Worm (Caenorhabditis elegans) whole organism, L4 larva: ENCODE measurements around the gene clec-212.
A peak's percentile ranks its signal among the peaks of the same experiment; 100 is the strongest.

Experiments
- F10B5.3 ChIP-seq: sonication (generic microtip); optimal IDR thresholded peaks from 2 replicates; lab custom pipeline; 2016; ENCODE audit warnings: mild to moderate bottlenecking, missing genetic modification characterization, missing compliant biosample characterization
- T20F7.1 ChIP-seq: fragments of 200-800 bp; sonication (Bioruptor generic); optimal IDR thresholded peaks from 2 replicates; lab custom pipeline; 2018; ENCODE audit warnings: mild to moderate bottlenecking, missing genetic modification characterization, missing compliant biosample characterization
- ZK546.5 ChIP-seq, 2 experiments: sonication (generic microtip); optimal IDR thresholded peaks; 2 replicates each; lab custom pipeline; 2017; ENCODE audit warnings: missing biosample characterization in 2 of 2, missing genetic modification characterization in 2 of 2
- aha-1 ChIP-seq: fragments of 150-350 bp; peaks from one replicate; lab custom pipeline; 2014; ENCODE audit warnings: missing biosample characterization, missing genetic modification characterization
- attf-4 ChIP-seq: sonication (generic microtip); optimal IDR thresholded peaks from 3 replicates; lab custom pipeline; 2017; ENCODE audit warnings: missing biosample characterization, missing genetic modification characterization
- ceh-28 ChIP-seq: fragments of 150-350 bp; optimal IDR thresholded peaks from 2 replicates; lab custom pipeline; 2014; ENCODE audit warnings: missing biosample characterization, missing genetic modification reagents, missing genetic modification characterization
- ceh-44 ChIP-seq: fragments of 200-800 bp; sonication (Bioruptor generic); IDR thresholded peaks from 2 replicates; pipeline ENCODE4 v1.3.6; 2022; ENCODE audit warnings: missing genetic modification reagents, missing genetic modification characterization, missing compliant biosample characterization
- ceh-82 ChIP-seq: sonication (generic microtip); optimal IDR thresholded peaks from 2 replicates; lab custom pipeline; 2017; ENCODE audit warnings: missing biosample characterization, missing genetic modification characterization
- ces-1 ChIP-seq: fragments of 150-350 bp; sonication (generic microtip); optimal IDR thresholded peaks from 4 replicates; lab custom pipeline; 2014; ENCODE audit warnings: missing biosample characterization, missing genetic modification reagents, missing genetic modification characterization
- ctbp-1 ChIP-seq: fragments of 200-800 bp; sonication (Bioruptor generic); IDR thresholded peaks from 2 replicates; pipeline ENCODE4 v1.3.6; 2022; ENCODE audit warnings: missing genetic modification reagents, missing genetic modification characterization, missing compliant biosample characterization
- daf-8 ChIP-seq: fragments of 200-800 bp; sonication (Bioruptor generic); IDR thresholded peaks from 2 replicates; pipeline ENCODE4 v1.3.6; 2022; ENCODE audit warnings: missing genetic modification characterization, missing compliant biosample characterization
- dmd-9 ChIP-seq: fragments of 200-800 bp; sonication (Bioruptor generic); IDR thresholded peaks from 2 replicates; pipeline ENCODE4 v1.3.6; 2022; ENCODE audit warnings: missing genetic modification reagents, missing genetic modification characterization, missing compliant biosample characterization
- dpl-1 ChIP-seq: fragments of 150-350 bp; optimal IDR thresholded peaks from 2 replicates; lab custom pipeline; 2014; ENCODE audit warnings: missing biosample characterization, missing genetic modification reagents, missing genetic modification characterization
- dve-1 ChIP-seq: sonication (generic microtip); optimal IDR thresholded peaks from 2 replicates; lab custom pipeline; 2017; ENCODE audit warnings: antibody characterized with exemption, mild to moderate bottlenecking, missing genetic modification characterization, missing compliant biosample characterization; ENCODE audit not compliant: insufficient read depth
- fkh-10 ChIP-seq: fragments of 150-350 bp; optimal IDR thresholded peaks from 2 replicates; lab custom pipeline; 2014; ENCODE audit warnings: missing biosample characterization, missing genetic modification reagents, missing genetic modification characterization
- hmg-1.1 ChIP-seq: fragments of 200-800 bp; sonication (Bioruptor generic); IDR thresholded peaks from 2 replicates; pipeline ENCODE4 v1.3.6; 2022; ENCODE audit warnings: missing genetic modification reagents, missing genetic modification characterization, missing compliant biosample characterization
- lin-1 ChIP-seq: fragments of 200-800 bp; sonication (Bioruptor generic); IDR thresholded peaks from 2 replicates; pipeline ENCODE4 v1.3.6; 2022; ENCODE audit warnings: missing genetic modification reagents, missing genetic modification characterization, missing compliant biosample characterization
- lin-15B ChIP-seq: fragments of 150-350 bp; sonication (generic microtip); optimal IDR thresholded peaks from 3 replicates; lab custom pipeline; 2014; ENCODE audit warnings: missing biosample characterization, missing genetic modification characterization
- lin-29 ChIP-seq: fragments of 200-800 bp; sonication (Bioruptor generic); IDR thresholded peaks from 2 replicates; pipeline ENCODE4 v1.3.6; 2022; ENCODE audit warnings: missing genetic modification reagents, missing genetic modification characterization, missing compliant biosample characterization
- lin-38 ChIP-seq: fragments of 200-800 bp; sonication (Bioruptor generic); IDR thresholded peaks from 2 replicates; pipeline ENCODE4 v1.3.6; 2022; ENCODE audit warnings: missing genetic modification reagents, missing genetic modification characterization, missing compliant biosample characterization
- lsy-2 ChIP-seq, 2 experiments: fragments of 150-350 bp in 1 of 2; sonication (generic microtip) in 1 of 2; optimal IDR thresholded peaks; 2 replicates each; lab custom pipeline; 2014 to 2017; ENCODE audit warnings: missing biosample characterization in 2 of 2, missing genetic modification characterization in 2 of 2
- mdl-1 ChIP-seq, 2 experiments: fragments of 150-350 bp in 1 of 2; sonication (generic microtip) in 1 of 2; optimal IDR thresholded peaks; 2 replicates each; lab custom pipeline; 2014 to 2017; ENCODE audit warnings: missing biosample characterization in 2 of 2, missing genetic modification characterization in 2 of 2
- mep-1 ChIP-seq: fragments of 150-350 bp; sonication (generic microtip); optimal IDR thresholded peaks from 3 replicates; lab custom pipeline; 2014; ENCODE audit warnings: missing biosample characterization, missing genetic modification characterization
- mes-2 ChIP-seq: sonication (generic microtip); optimal IDR thresholded peaks from 2 replicates; lab custom pipeline; 2016; ENCODE audit warnings: missing genotype, mild to moderate bottlenecking, missing genetic modification characterization, missing compliant biosample characterization; ENCODE audit not compliant: poor library complexity, severe bottlenecking
- mxl-2 ChIP-seq: fragments of 200-800 bp; sonication (Bioruptor generic); conservative IDR thresholded peaks from 2 replicates; pipeline ENCODE4 v1.3.6; 2022; ENCODE audit warnings: missing genetic modification reagents, missing genetic modification characterization, missing compliant biosample characterization
- nhr-11 ChIP-seq: fragments of 150-350 bp; optimal IDR thresholded peaks from 2 replicates; lab custom pipeline; 2014; ENCODE audit warnings: missing biosample characterization, missing genetic modification characterization
- nhr-237 ChIP-seq: sonication (generic microtip); optimal IDR thresholded peaks from 2 replicates; lab custom pipeline; 2017; ENCODE audit warnings: missing biosample characterization, missing genetic modification characterization
- nhr-28 ChIP-seq: fragments of 150-350 bp; optimal IDR thresholded peaks from 2 replicates; lab custom pipeline; 2014; ENCODE audit warnings: missing biosample characterization, missing genetic modification characterization
- nhr-42 ChIP-seq: fragments of 200-800 bp; sonication (Bioruptor generic); IDR thresholded peaks from 2 replicates; pipeline ENCODE4 v1.3.6; 2022; ENCODE audit warnings: missing genetic modification characterization, missing compliant biosample characterization
- nhr-48 ChIP-seq: sonication (generic microtip); optimal IDR thresholded peaks from 2 replicates; lab custom pipeline; 2016; ENCODE audit warnings: mild to moderate bottlenecking, missing genetic modification characterization, missing compliant biosample characterization
- pqm-1 ChIP-seq: sonication (generic microtip); optimal IDR thresholded peaks from 2 replicates; lab custom pipeline; 2017; ENCODE audit warnings: missing biosample characterization, missing genetic modification characterization
- rbr-2 ChIP-seq: sonication (generic microtip); optimal IDR thresholded peaks from 2 replicates; lab custom pipeline; 2016; ENCODE audit warnings: missing genotype, missing genetic modification characterization, missing compliant biosample characterization
- set-16 ChIP-seq: fragments of 200-800 bp; sonication (Bioruptor generic); IDR thresholded peaks from 2 replicates; pipeline ENCODE4 v1.3.6; 2022; ENCODE audit warnings: missing genetic modification reagents, missing genetic modification characterization, missing compliant biosample characterization
- tag-97 ChIP-seq: fragments of 200-800 bp; sonication (Bioruptor generic); IDR thresholded peaks from 2 replicates; pipeline ENCODE4 v1.3.6; 2022; ENCODE audit warnings: missing genetic modification characterization, missing compliant biosample characterization
- unc-39 ChIP-seq: sonication (generic microtip); optimal IDR thresholded peaks from 2 replicates; lab custom pipeline; 2017; ENCODE audit warnings: missing biosample characterization, missing genetic modification characterization
- unc-62 ChIP-seq, 3 experiments: fragments of 150-350 bp in 1 of 3; sonication (generic microtip); optimal IDR thresholded peaks in 2 of 3; peaks in 1 of 3; 1 replicate in 1 of 3; 2 replicates in 2 of 3; lab custom pipeline; 2014 to 2017; ENCODE audit warnings: missing biosample characterization in 3 of 3, missing genetic modification characterization in 3 of 3, missing genetic modification reagents in 3 of 3, missing genotype in 1 of 3
- zag-1 ChIP-seq: fragments of 150-350 bp; optimal IDR thresholded peaks from 2 replicates; lab custom pipeline; 2014; ENCODE audit warnings: missing biosample characterization, missing genetic modification characterization

The clec-212 gene

ce11 chrV:7590454-7590853, 20.3 kb upstream of the clec-212 start, which contains the start of gene C50E3.6:
TSS of gene C50E3.6 (minus strand) at chrV:7590554.
- TF ChIP-seq ceh-82 (tag; lab: Kevin White, UChicago) (no peak), lin-15B (tag; lab: Kevin White, UChicago) (no peak), fkh-10 (GFP tag; lab: Kevin White, UChicago) (peak; percentile 15), zag-1 (no peak), dmd-9 (GFP tag; lab: Robert Waterston, UW) (no peak), F10B5.3 (tag; lab: Kevin White, UChicago) (no peak)

- TF ChIP-seq nhr-48 (tag; lab: Kevin White, UChicago) (no peak), daf-8 (GFP tag; lab: Robert Waterston, UW) (no peak), mep-1 (tag; lab: Kevin White, UChicago) (peak; percentile 24), lsy-2 (tag; optimal IDR thresholded peaks at IDR 0.05; lab: Kevin White, UChicago) (peak in 1 of 2 experiments; percentile 71), rbr-2 (tag; lab: Kevin White, UChicago) (peak; percentile 30), dpl-1 (GFP tag; lab: Kevin White, UChicago) (peak; percentile 43), mes-2 (peak; percentile 73), lin-38 (GFP tag; lab: Robert Waterston, UW) (peak; percentile 97), nhr-28 (tag; lab: Kevin White, UChicago) (peak; percentile 37), dmd-9 (GFP tag; lab: Robert Waterston, UW) (no peak), nhr-42 (GFP tag; lab: Robert Waterston, UW) (no peak)
Measured at ce11 chrV:7587637-7588036, 17.4 kb upstream of the clec-212 start, which contains the start of the genes F19F10.11 and C50E3.5. TSS of gene F19F10.11 (minus strand) at chrV:7587704. TSS of gene C50E3.5 (plus strand) at chrV:7587996.

ce11 chrV:7580378-7580777, 10.2 kb upstream of the clec-212 start, which contains the start of gene ets-6:
TSS of gene ets-6 (minus strand) at chrV:7580546.
- TF ChIP-seq daf-8 (GFP tag; lab: Robert Waterston, UW) (no peak), ces-1 (no peak), hmg-1.1 (GFP tag; lab: Robert Waterston, UW) (no peak), nhr-237 (no peak), attf-4 (tag; lab: Kevin White, UChicago) (no peak), lin-29 (no peak), fkh-10 (GFP tag; lab: Kevin White, UChicago) (no peak), lin-1 (no peak), rbr-2 (tag; lab: Kevin White, UChicago) (peak; percentile 41), unc-62 (GFP tag; optimal IDR thresholded peaks at IDR 0.05 in 1 of 2; lab: Kevin White, UChicago) (peak in 1 of 2 experiments; percentile 65), unc-62 (tag; optimal IDR thresholded peaks at IDR 0.05; lab: Kevin White, UChicago) (no peak), mdl-1 (tag; optimal IDR thresholded peaks at IDR 0.05; lab: Kevin White, UChicago) (no peak), dpl-1 (GFP tag; lab: Kevin White, UChicago) (peak; percentile 36), zag-1 (no peak), mep-1 (tag; lab: Kevin White, UChicago) (peak; percentile 52), nhr-48 (tag; lab: Kevin White, UChicago) (no peak), ceh-28 (peak; percentile 45), nhr-28 (tag; lab: Kevin White, UChicago) (no peak), ctbp-1 (GFP tag; lab: Robert Waterston, UW) (no peak), mes-2 (peak; percentile 67), lsy-2 (tag; optimal IDR thresholded peaks at IDR 0.05; lab: Kevin White, UChicago) (peak in 1 of 2 experiments; percentile 77), pqm-1 (tag; lab: Kevin White, UChicago) (no peak), set-16 (GFP tag; lab: Robert Waterston, UW) (no peak), ZK546.5 (tag; optimal IDR thresholded peaks at IDR 0.05; lab: Kevin White, UChicago) (no peak), tag-97 (GFP tag; lab: Robert Waterston, UW) (no peak), dve-1 (tag; lab: Kevin White, UChicago) (peak; percentile 20), mxl-2 (GFP tag; lab: Robert Waterston, UW) (no peak), T20F7.1 (GFP tag; lab: Kevin White, UChicago) (no peak), unc-39 (tag; lab: Kevin White, UChicago) (no peak), nhr-11 (no peak), aha-1 (tag; lab: Kevin White, UChicago) (peak; percentile 2), lin-38 (GFP tag; lab: Robert Waterston, UW) (peak; percentile 96), ceh-44 (GFP tag; lab: Robert Waterston, UW) (peak; percentile 38; the same call in 1 of the 2 replicates)
